Worm (Caenorhabditis elegans) whole organism, L4 larva: ENCODE results near the gene npr-18.

Experiments used
- D1046.2 ChIP-seq: fragments of 200-800 bp; sonication (Bioruptor generic); IDR thresholded peaks from 2 replicates; pipeline ENCODE4 v1.3.6; 2022; ENCODE audit warnings: missing genetic modification characterization, missing compliant biosample characterization
- F10B5.3 ChIP-seq: sonication (generic microtip); optimal IDR thresholded peaks from 2 replicates; lab custom pipeline; 2016; ENCODE audit warnings: mild to moderate bottlenecking, missing genetic modification characterization, missing compliant biosample characterization
- F37D6.2 ChIP-seq: sonication (generic microtip); optimal IDR thresholded peaks from 2 replicates; lab custom pipeline; 2016; ENCODE audit warnings: mild to moderate bottlenecking, missing genetic modification characterization, missing compliant biosample characterization
- Y48G9A.11 ChIP-seq: fragments of 200-800 bp; sonication (Bioruptor generic); IDR thresholded peaks from 2 replicates; pipeline ENCODE4 v1.3.6; 2022; ENCODE audit warnings: missing genetic modification reagents, missing genetic modification characterization, missing compliant biosample characterization
- aha-1 ChIP-seq: fragments of 150-350 bp; peaks from one replicate; lab custom pipeline; 2014; ENCODE audit warnings: missing biosample characterization, missing genetic modification characterization
- ama-1 ChIP-seq: fragments of 150-350 bp; optimal IDR thresholded peaks from 2 replicates; lab custom pipeline; 2014; ENCODE audit warnings: inconsistent platforms, mixed read lengths
- ceh-32 ChIP-seq: sonication (generic microtip); optimal IDR thresholded peaks from 2 replicates; lab custom pipeline; 2016; ENCODE audit warnings: mild to moderate bottlenecking, missing genetic modification characterization, missing compliant biosample characterization; ENCODE audit not compliant: poor library complexity
- ceh-44 ChIP-seq: fragments of 200-800 bp; sonication (Bioruptor generic); IDR thresholded peaks from 2 replicates; pipeline ENCODE4 v1.3.6; 2022; ENCODE audit warnings: missing genetic modification reagents, missing genetic modification characterization, missing compliant biosample characterization
- cey-2 ChIP-seq: sonication (generic microtip); optimal IDR thresholded peaks from 3 replicates; lab custom pipeline; 2017; ENCODE audit warnings: missing genetic modification characterization, mild to moderate bottlenecking, missing compliant biosample characterization, antibody characterized with exemption, borderline replicate concordance; ENCODE audit not compliant: insufficient read depth
- ctbp-1 ChIP-seq: fragments of 200-800 bp; sonication (Bioruptor generic); IDR thresholded peaks from 2 replicates; pipeline ENCODE4 v1.3.6; 2022; ENCODE audit warnings: missing genetic modification reagents, missing genetic modification characterization, missing compliant biosample characterization
- daf-16 ChIP-seq, 3 experiments: sonication (generic microtip); optimal IDR thresholded peaks; 2 replicates each; lab custom pipeline; 2016 to 2017; ENCODE audit warnings: missing genetic modification characterization in 3 of 3, missing genetic modification reagents in 3 of 3, mild to moderate bottlenecking in 2 of 3, missing compliant biosample characterization in 2 of 3, missing biosample characterization in 1 of 3, moderate library complexity in 1 of 3
- daf-19 ChIP-seq: fragments of 200-800 bp; sonication (Bioruptor generic); conservative IDR thresholded peaks from 2 replicates; pipeline ENCODE4 v1.3.6; 2022; ENCODE audit warnings: missing genetic modification characterization, missing compliant biosample characterization
- dmd-6 ChIP-seq: fragments of 200-800 bp; sonication (Bioruptor generic); IDR thresholded peaks from 2 replicates; pipeline ENCODE4 v1.3.6; 2022; ENCODE audit warnings: missing genetic modification reagents, missing genetic modification characterization, missing compliant biosample characterization
- dmd-8 ChIP-seq: fragments of 200-800 bp; sonication (Bioruptor generic); IDR thresholded peaks from 2 replicates; pipeline ENCODE4 v1.3.6; 2022; ENCODE audit warnings: missing genetic modification characterization, missing compliant biosample characterization
- dpl-1 ChIP-seq: fragments of 150-350 bp; optimal IDR thresholded peaks from 2 replicates; lab custom pipeline; 2014; ENCODE audit warnings: missing biosample characterization, missing genetic modification reagents, missing genetic modification characterization
- egl-43 ChIP-seq: fragments of 200-800 bp; sonication (Bioruptor generic); IDR thresholded peaks from 2 replicates; pipeline ENCODE4 v1.3.6; 2022; ENCODE audit warnings: missing genetic modification reagents, missing genetic modification characterization, missing compliant biosample characterization
- hlh-30 ChIP-seq: sonication (generic microtip); optimal IDR thresholded peaks from 2 replicates; lab custom pipeline; 2017; ENCODE audit warnings: antibody characterized with exemption, mild to moderate bottlenecking, missing genetic modification characterization, missing compliant biosample characterization; ENCODE audit not compliant: insufficient read depth
- hmg-1.1 ChIP-seq: fragments of 200-800 bp; sonication (Bioruptor generic); IDR thresholded peaks from 2 replicates; pipeline ENCODE4 v1.3.6; 2022; ENCODE audit warnings: missing genetic modification reagents, missing genetic modification characterization, missing compliant biosample characterization
- lin-13 ChIP-seq: fragments of 150-350 bp; optimal IDR thresholded peaks from 2 replicates; lab custom pipeline; 2014; ENCODE audit warnings: missing biosample characterization, missing genetic modification reagents, missing genetic modification characterization
- lin-39 ChIP-seq: fragments of 150-350 bp; optimal IDR thresholded peaks from 2 replicates; lab custom pipeline; 2014; ENCODE audit warnings: missing biosample characterization, missing genetic modification reagents, missing genetic modification characterization
- lir-3 ChIP-seq: sonication (generic microtip); optimal IDR thresholded peaks from 2 replicates; lab custom pipeline; 2016; ENCODE audit warnings: mild to moderate bottlenecking, missing genetic modification characterization, missing compliant biosample characterization
- mep-1 ChIP-seq: fragments of 150-350 bp; sonication (generic microtip); optimal IDR thresholded peaks from 3 replicates; lab custom pipeline; 2014; ENCODE audit warnings: missing biosample characterization, missing genetic modification characterization
- mes-2 ChIP-seq: sonication (generic microtip); optimal IDR thresholded peaks from 2 replicates; lab custom pipeline; 2016; ENCODE audit warnings: missing genotype, mild to moderate bottlenecking, missing genetic modification characterization, missing compliant biosample characterization; ENCODE audit not compliant: poor library complexity, severe bottlenecking
- mxl-3 ChIP-seq: fragments of 200-800 bp; sonication (Bioruptor generic); optimal IDR thresholded peaks from 2 replicates; lab custom pipeline; 2018; ENCODE audit warnings: mild to moderate bottlenecking, missing genetic modification characterization, missing compliant biosample characterization
- nhr-10 ChIP-seq: fragments of 150-350 bp; optimal IDR thresholded peaks from 2 replicates; lab custom pipeline; 2014; ENCODE audit warnings: missing biosample characterization, missing genetic modification characterization
- nhr-111 ChIP-seq: fragments of 200-800 bp; sonication (Bioruptor generic); optimal IDR thresholded peaks from 2 replicates; lab custom pipeline; 2018; ENCODE audit warnings: mild to moderate bottlenecking, missing genetic modification characterization, missing compliant biosample characterization
- nhr-237 ChIP-seq: sonication (generic microtip); optimal IDR thresholded peaks from 2 replicates; lab custom pipeline; 2017; ENCODE audit warnings: missing biosample characterization, missing genetic modification characterization
- nhr-48 ChIP-seq: sonication (generic microtip); optimal IDR thresholded peaks from 2 replicates; lab custom pipeline; 2016; ENCODE audit warnings: mild to moderate bottlenecking, missing genetic modification characterization, missing compliant biosample characterization
- nhr-6 ChIP-seq: fragments of 150-350 bp; optimal IDR thresholded peaks from 2 replicates; lab custom pipeline; 2014; ENCODE audit warnings: missing biosample characterization, missing genetic modification characterization
- nhr-77 ChIP-seq: fragments of 150-350 bp; optimal IDR thresholded peaks from 2 replicates; lab custom pipeline; 2014; ENCODE audit warnings: missing biosample characterization, missing genetic modification characterization
- php-3 ChIP-seq: fragments of 200-800 bp; sonication (Bioruptor generic); IDR thresholded peaks from 2 replicates; pipeline ENCODE4 v1.3.6; 2022; ENCODE audit warnings: missing genetic modification reagents, missing genetic modification characterization, missing compliant biosample characterization
- pqm-1 ChIP-seq: sonication (generic microtip); optimal IDR thresholded peaks from 2 replicates; lab custom pipeline; 2017; ENCODE audit warnings: missing biosample characterization, missing genetic modification characterization
- rbr-2 ChIP-seq: sonication (generic microtip); optimal IDR thresholded peaks from 2 replicates; lab custom pipeline; 2016; ENCODE audit warnings: missing genotype, missing genetic modification characterization, missing compliant biosample characterization
- sdz-12 ChIP-seq: fragments of 200-800 bp; sonication (Bioruptor generic); optimal IDR thresholded peaks from 2 replicates; lab custom pipeline; 2018; ENCODE audit warnings: mild to moderate bottlenecking, missing genetic modification characterization, missing compliant biosample characterization
- set-16 ChIP-seq: fragments of 200-800 bp; sonication (Bioruptor generic); IDR thresholded peaks from 2 replicates; pipeline ENCODE4 v1.3.6; 2022; ENCODE audit warnings: missing genetic modification reagents, missing genetic modification characterization, missing compliant biosample characterization
- skn-1 ChIP-seq: fragments of 150-350 bp; optimal IDR thresholded peaks from 2 replicates; lab custom pipeline; 2014; ENCODE audit warnings: missing biosample characterization, missing genetic modification characterization
- snpc-4 ChIP-seq: fragments of 150-350 bp; optimal IDR thresholded peaks from 2 replicates; lab custom pipeline; 2014; ENCODE audit warnings: missing biosample characterization, missing genetic modification characterization
- tra-1 ChIP-seq: fragments of 200-800 bp; sonication (Bioruptor generic); IDR thresholded peaks from 2 replicates; pipeline ENCODE4 v1.3.6; 2022; ENCODE audit warnings: missing genetic modification reagents, missing genetic modification characterization, missing compliant biosample characterization
- unc-62 ChIP-seq, 3 experiments: fragments of 150-350 bp in 1 of 3; sonication (generic microtip); optimal IDR thresholded peaks in 2 of 3; peaks in 1 of 3; 1 replicate in 1 of 3; 2 replicates in 2 of 3; lab custom pipeline; 2014 to 2017; ENCODE audit warnings: missing biosample characterization in 3 of 3, missing genetic modification characterization in 3 of 3, missing genetic modification reagents in 3 of 3, missing genotype in 1 of 3
- zfp-2 ChIP-seq: sonication (generic microtip); optimal IDR thresholded peaks from 2 replicates; lab custom pipeline; 2016; ENCODE audit warnings: mild to moderate bottlenecking, missing genetic modification characterization, missing compliant biosample characterization
- zip-2 ChIP-seq: fragments of 150-350 bp; optimal IDR thresholded peaks from 2 replicates; lab custom pipeline; 2014; ENCODE audit warnings: missing biosample characterization, missing genetic modification characterization
- ztf-7 ChIP-seq: fragments of 150-350 bp; optimal IDR thresholded peaks from 2 replicates; lab custom pipeline; 2014; ENCODE audit warnings: missing biosample characterization, missing genetic modification characterization

The npr-18 gene

ce11 chrX:9709462-9709861 is 18.9 kb downstream of the npr-18 start, which contains the start of gene F15G9.6:
TSS of gene F15G9.6 (plus strand) at chrX:9709762.
- no peak for TF ChIP-seq aha-1 (tag; lab: Kevin White, UChicago)

- TF ChIP-seq set-16 (GFP tag; lab: Robert Waterston, UW), result no peak
- TF ChIP-seq nhr-237, result no peak
- TF ChIP-seq mep-1 (tag; lab: Kevin White, UChicago), result no peak
- TF ChIP-seq F37D6.2, result no peak
Observed at ce11 chrX:9713613-9714012, 23.1 kb downstream of the npr-18 start, which contains the start of gene F15G9.2. TSS of gene F15G9.2 (minus strand) at chrX:9713713.

- TF ChIP-seq nhr-48 (no peak), lin-13 (GFP tag; lab: Kevin White, UChicago) (no peak), snpc-4 (tag; lab: Kevin White, UChicago) (no peak), lir-3 (tag; lab: Kevin White, UChicago) (no peak), nhr-237 (no peak), tra-1 (no peak), skn-1 (tag; lab: Kevin White, UChicago) (no peak), ama-1 (lab: Kevin White, UChicago) (no peak), Y48G9A.11 (GFP tag; lab: Robert Waterston, UW) (no peak), daf-19 (GFP tag; lab: Robert Waterston, UW) (no peak), F10B5.3 (tag; lab: Kevin White, UChicago) (no peak), php-3 (GFP tag; lab: Robert Waterston, UW) (no peak)
- TF ChIP-seq, all 104 proteins: peak for 0
Observed at ce11 chrX:9717265-9717664, 26.7 kb downstream of the npr-18 start, which contains the start of gene him-4. TSS of gene him-4 (plus strand) at chrX:9717565.

- no peak for TF ChIP-seq mep-1 (tag; lab: Kevin White, UChicago)
- no peak for TF ChIP-seq D1046.2
- TF ChIP-seq ceh-44, result no peak
- TF ChIP-seq mes-2, result no peak
- TF ChIP-seq tra-1, result no peak
- TF ChIP-seq pqm-1, result no peak
- no peak for TF ChIP-seq dmd-8 (GFP tag; lab: Robert Waterston, UW)
- TF ChIP-seq zfp-2 (tag; lab: Kevin White, UChicago), result no peak
- no peak for TF ChIP-seq php-3 (GFP tag; lab: Robert Waterston, UW)
- no peak for TF ChIP-seq nhr-111 (GFP tag; lab: Kevin White, UChicago)
Observed at ce11 chrX:9719070-9719469, 28.5 kb downstream of the npr-18 start.

- TF ChIP-seq cey-2 (tag; lab: Kevin White, UChicago) (no peak), ztf-7 (tag; lab: Kevin White, UChicago) (no peak), aha-1 (tag; lab: Kevin White, UChicago) (peak; percentile 72)
Observed at ce11 chrX:9735479-9735878, 44.9 kb downstream of the npr-18 start.

- peak; percentile 84 for TF ChIP-seq set-16 (GFP tag; lab: Robert Waterston, UW)
- TF ChIP-seq dpl-1 (GFP tag; lab: Kevin White, UChicago), result no peak
- TF ChIP-seq daf-16 (GFP tag; optimal IDR thresholded peaks at IDR 0.05; lab: Kevin White, UChicago), result no peak
- peak; percentile 33 for TF ChIP-seq daf-16 (tag; optimal IDR thresholded peaks at IDR 0.05; lab: Kevin White, UChicago)
- TF ChIP-seq nhr-10 (tag; lab: Kevin White, UChicago), result no peak
- no peak for TF ChIP-seq unc-62 (GFP tag; optimal IDR thresholded peaks at IDR 0.05 in 1 of 2; lab: Kevin White, UChicago)
- no peak for TF ChIP-seq unc-62 (tag; optimal IDR thresholded peaks at IDR 0.05; lab: Kevin White, UChicago)
- no peak for TF ChIP-seq mxl-3
- TF ChIP-seq sdz-12, result no peak
- peak; percentile 71 for TF ChIP-seq hmg-1.1 (GFP tag; lab: Robert Waterston, UW)
- peak; percentile 38 for TF ChIP-seq rbr-2 (tag; lab: Kevin White, UChicago)
- TF ChIP-seq lin-39 (tag; lab: Kevin White, UChicago), result no peak
- no peak for TF ChIP-seq zip-2
- TF ChIP-seq dmd-6 (GFP tag; lab: Robert Waterston, UW), result no peak
- TF ChIP-seq ceh-32 (tag; lab: Kevin White, UChicago), result no peak
- TF ChIP-seq F37D6.2, result peak; percentile 15
- TF ChIP-seq aha-1 (tag; lab: Kevin White, UChicago), result peak; percentile 86
- 0 out of 2 replicates have a peak, but pooled peaks have one; percentile 24 for TF ChIP-seq ctbp-1
- TF ChIP-seq nhr-77 (tag; lab: Kevin White, UChicago), result no peak
- TF ChIP-seq nhr-6, result no peak
- peak; percentile 60; the same call in 1 of the 2 replicates for TF ChIP-seq egl-43
- peak; percentile 46 for TF ChIP-seq hlh-30 (tag; lab: Kevin White, UChicago)
Observed at ce11 chrX:9737730-9738129, 47.2 kb downstream of the npr-18 start, which contains the start of gene F15G9.5. TSS of gene F15G9.5 (minus strand) at chrX:9737888.
